Fruit fly (Drosophila melanogaster): ENCODE data around the gene CG32262.
A peak's percentile ranks its signal among the peaks of the same experiment; 100 is the strongest.

The CG32262 gene

dm6 chr3L:3809943-3810342 lies at the start of gene CG32262:
CG32262 (minus strand) TSS chr3L:3810196.
- TF ChIP-seq psq (optimal IDR thresholded peaks at IDR 0.05): no peak
- TF ChIP-seq pan (optimal IDR thresholded peaks at IDR 0.05): no peak
- TF ChIP-seq Dll (optimal IDR thresholded peaks at IDR 0.05): no peak
- no peak for TF ChIP-seq CG8478 (optimal IDR thresholded peaks at IDR 0.05)
- no peak for TF ChIP-seq EcR (GFP tag; optimal IDR thresholded peaks at IDR 0.05)
- no peak for TF ChIP-seq usp (GFP tag; optimal IDR thresholded peaks at IDR 0.05)

DNA sequence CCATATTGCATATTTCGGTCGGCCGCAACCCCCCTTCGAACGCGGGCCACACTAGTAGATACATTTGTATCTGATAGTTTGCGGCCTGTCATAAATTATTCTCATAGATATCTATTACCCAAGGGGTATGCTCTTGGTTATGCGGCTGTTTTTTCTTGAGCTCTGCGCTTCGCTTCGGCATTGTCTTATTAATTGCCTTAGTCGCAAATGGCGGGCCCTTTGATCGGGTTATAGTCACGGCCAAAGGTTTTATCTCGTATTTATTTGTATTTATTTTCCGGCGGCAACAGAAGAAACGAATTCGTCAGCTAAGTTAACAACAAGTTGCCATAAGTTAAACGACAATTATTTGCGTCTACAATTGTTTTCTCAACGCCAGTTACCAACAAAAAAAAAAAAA lies 46.0 kb upstream of the CG32262 start:
- TF ChIP-seq EcR (GFP tag; optimal IDR thresholded peaks at IDR 0.05) (no peak), Dll (optimal IDR thresholded peaks at IDR 0.05) (no peak), psq (optimal IDR thresholded peaks at IDR 0.05) (no peak), CG8478 (optimal IDR thresholded peaks at IDR 0.05) (no peak), pan (optimal IDR thresholded peaks at IDR 0.05) (no peak), usp (GFP tag; optimal IDR thresholded peaks at IDR 0.05) (no peak)

DNA sequence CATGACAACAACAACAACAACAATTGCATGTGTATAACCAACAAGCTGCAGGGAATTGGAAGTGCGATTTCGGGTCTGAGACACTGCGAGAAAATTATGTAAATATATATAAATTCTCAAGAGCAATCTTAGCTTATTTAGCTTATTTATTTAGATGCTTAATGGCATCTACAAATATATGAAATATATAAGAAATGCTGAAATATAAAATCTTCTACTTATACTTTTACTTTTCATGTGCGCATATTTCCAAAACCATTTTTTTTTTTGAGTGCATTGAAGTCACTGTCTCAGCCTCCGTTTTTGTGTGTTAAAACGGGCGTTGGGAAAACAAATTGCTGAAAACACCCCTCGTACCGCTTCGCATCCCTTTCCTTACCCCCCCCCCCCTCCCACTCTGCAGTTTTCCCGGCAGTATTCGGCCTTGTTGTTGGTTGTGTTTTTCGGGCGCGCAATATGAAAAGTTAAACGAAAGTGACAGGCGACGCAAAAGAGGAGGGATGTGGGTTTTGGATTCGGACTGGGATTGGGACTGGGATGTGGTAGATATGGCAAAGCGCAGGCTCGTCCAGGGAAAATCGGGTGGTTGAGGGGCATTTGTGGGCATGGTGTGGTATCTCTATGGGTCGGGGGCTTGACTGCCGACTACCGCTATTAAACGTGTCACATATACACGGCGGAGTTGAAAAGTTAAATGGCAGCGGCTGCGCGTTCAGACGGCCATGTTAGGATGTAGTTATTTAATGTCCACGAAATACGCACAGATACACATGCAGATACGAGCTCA lies 45.4 kb upstream of the CG32262 start:
- TF ChIP-seq psq (optimal IDR thresholded peaks at IDR 0.05): no peak
- TF ChIP-seq CG8478 (optimal IDR thresholded peaks at IDR 0.05): no peak
- no peak for TF ChIP-seq EcR (GFP tag; optimal IDR thresholded peaks at IDR 0.05)
- no peak for TF ChIP-seq pan (optimal IDR thresholded peaks at IDR 0.05)
- no peak for TF ChIP-seq usp (GFP tag; optimal IDR thresholded peaks at IDR 0.05)
- no peak for TF ChIP-seq Dll (optimal IDR thresholded peaks at IDR 0.05)

DNA sequence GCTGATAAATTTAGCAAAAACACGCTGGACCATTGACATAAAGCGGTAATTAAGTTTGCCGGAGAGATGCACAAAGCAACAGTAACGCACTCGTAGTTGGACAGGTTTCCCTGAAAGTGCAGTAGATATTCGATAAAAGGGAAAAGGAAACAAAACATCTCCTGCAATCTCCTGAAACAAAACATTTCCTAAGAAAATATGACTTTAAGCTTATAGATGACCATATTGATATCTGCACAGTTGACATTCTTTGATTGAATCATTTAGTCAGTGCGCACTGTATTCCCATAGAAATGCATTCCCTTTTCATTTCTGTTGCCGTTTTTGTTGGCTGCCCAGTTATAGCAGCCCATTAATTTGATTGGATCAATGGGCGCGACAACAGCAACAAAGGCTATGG lies 42.8 kb upstream of the CG32262 start:
- TF ChIP-seq Dll (optimal IDR thresholded peaks at IDR 0.05) (no peak), psq (optimal IDR thresholded peaks at IDR 0.05) (no peak), EcR (GFP tag; optimal IDR thresholded peaks at IDR 0.05) (no peak), usp (GFP tag; optimal IDR thresholded peaks at IDR 0.05) (no peak), CG8478 (optimal IDR thresholded peaks at IDR 0.05) (no peak), pan (optimal IDR thresholded peaks at IDR 0.05) (no peak)

DNA sequence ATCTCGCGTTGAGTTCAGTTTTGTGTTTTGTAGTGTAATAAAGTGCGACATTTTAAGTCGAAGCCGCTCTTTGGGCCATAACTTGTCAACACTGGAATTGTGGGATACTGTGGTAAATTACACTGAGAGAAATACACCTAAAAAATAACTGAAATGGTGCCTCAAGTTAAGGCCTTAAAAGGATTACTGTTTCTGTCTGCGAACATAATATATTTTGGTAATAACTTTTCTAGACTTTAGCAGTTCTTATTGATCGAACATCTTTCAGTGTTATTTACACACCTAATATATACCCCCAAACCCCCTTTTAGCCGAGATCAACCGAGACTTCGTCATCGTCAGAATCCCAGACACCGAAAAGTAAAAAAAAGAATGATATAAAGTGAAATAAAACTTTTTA lies 41.9 kb upstream of the CG32262 start:
- TF ChIP-seq CG8478 (optimal IDR thresholded peaks at IDR 0.05) (no peak), pan (optimal IDR thresholded peaks at IDR 0.05) (no peak), Dll (optimal IDR thresholded peaks at IDR 0.05) (no peak), psq (optimal IDR thresholded peaks at IDR 0.05) (no peak), usp (GFP tag; optimal IDR thresholded peaks at IDR 0.05) (no peak), EcR (GFP tag; optimal IDR thresholded peaks at IDR 0.05) (no peak)

DNA sequence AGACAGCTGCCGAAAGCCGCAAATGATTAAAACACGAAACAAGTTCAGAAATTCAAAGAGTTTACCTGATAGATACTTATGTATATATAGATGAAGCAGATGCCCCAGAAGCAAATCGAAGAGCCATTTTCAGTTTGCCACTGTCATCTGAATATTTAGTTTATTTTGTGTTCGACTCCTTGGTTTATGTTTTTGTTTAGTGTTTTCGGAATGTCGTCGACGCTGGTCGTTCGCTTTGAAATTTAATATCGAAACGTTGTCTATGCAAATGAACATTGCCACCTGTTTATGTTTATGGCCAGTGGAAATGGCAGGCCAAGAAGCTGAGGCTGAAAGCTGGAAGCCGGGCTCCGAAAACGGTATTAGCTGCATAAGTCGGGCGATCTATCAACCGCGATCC lies 41.1 kb upstream of the CG32262 start:
- TF ChIP-seq psq (optimal IDR thresholded peaks at IDR 0.05) (no peak), CG8478 (optimal IDR thresholded peaks at IDR 0.05) (no peak), Dll (optimal IDR thresholded peaks at IDR 0.05) (no peak), pan (optimal IDR thresholded peaks at IDR 0.05) (no peak), EcR (GFP tag; optimal IDR thresholded peaks at IDR 0.05) (no peak), usp (GFP tag; optimal IDR thresholded peaks at IDR 0.05) (no peak)

dm6 chr3L:3850477-3850876 lies 40.5 kb upstream of the CG32262 start:
- TF ChIP-seq Dll (optimal IDR thresholded peaks at IDR 0.05) (no peak), EcR (GFP tag; optimal IDR thresholded peaks at IDR 0.05) (no peak), psq (optimal IDR thresholded peaks at IDR 0.05) (no peak), usp (GFP tag; optimal IDR thresholded peaks at IDR 0.05) (no peak), pan (optimal IDR thresholded peaks at IDR 0.05) (no peak), CG8478 (optimal IDR thresholded peaks at IDR 0.05) (no peak)

dm6 chr3L:3849763-3850162 lies 39.8 kb upstream of the CG32262 start:
- no peak for TF ChIP-seq Dll (optimal IDR thresholded peaks at IDR 0.05)
- TF ChIP-seq pan (optimal IDR thresholded peaks at IDR 0.05): no peak
- no peak for TF ChIP-seq psq (optimal IDR thresholded peaks at IDR 0.05)
- no peak for TF ChIP-seq usp (GFP tag; optimal IDR thresholded peaks at IDR 0.05)
- TF ChIP-seq CG8478 (optimal IDR thresholded peaks at IDR 0.05): no peak
- TF ChIP-seq EcR (GFP tag; optimal IDR thresholded peaks at IDR 0.05): no peak

- TF ChIP-seq Dll (optimal IDR thresholded peaks at IDR 0.05) (no peak), pan (optimal IDR thresholded peaks at IDR 0.05) (no peak), CG8478 (optimal IDR thresholded peaks at IDR 0.05) (no peak), EcR (GFP tag; optimal IDR thresholded peaks at IDR 0.05) (no peak), psq (optimal IDR thresholded peaks at IDR 0.05) (no peak), usp (GFP tag; optimal IDR thresholded peaks at IDR 0.05) (no peak)
Observed at dm6 chr3L:3848687-3849270, 38.8 kb upstream of the CG32262 start.

DNA sequence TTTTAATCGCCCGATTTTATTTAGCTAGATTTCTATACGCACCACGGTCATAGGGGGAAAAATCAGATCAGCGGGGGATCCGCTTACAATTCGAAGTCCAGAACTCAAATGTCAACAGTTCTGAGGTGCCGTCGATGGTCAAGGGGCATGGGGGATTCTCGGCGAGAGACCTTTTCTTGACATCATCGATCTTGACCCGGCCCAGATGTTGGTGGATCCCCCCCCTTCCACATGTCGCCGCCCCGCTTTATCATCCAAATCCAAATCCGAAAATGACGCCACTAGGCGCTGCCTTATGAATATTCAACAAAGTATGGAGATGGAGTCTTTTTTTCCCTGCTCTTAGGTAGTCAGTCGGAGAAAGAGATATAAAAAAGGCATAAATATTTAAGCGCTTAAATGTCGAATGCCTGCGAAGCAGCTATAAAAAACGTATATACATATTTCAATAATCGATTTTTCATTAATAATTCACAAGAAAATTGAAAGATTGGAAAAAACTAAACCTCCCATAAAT lies 37.9 kb upstream of the CG32262 start:
- no peak for TF ChIP-seq EcR (GFP tag; optimal IDR thresholded peaks at IDR 0.05)
- TF ChIP-seq usp (GFP tag; optimal IDR thresholded peaks at IDR 0.05): no peak
- no peak for TF ChIP-seq pan (optimal IDR thresholded peaks at IDR 0.05)
- TF ChIP-seq psq (optimal IDR thresholded peaks at IDR 0.05): no peak
- TF ChIP-seq CG8478 (optimal IDR thresholded peaks at IDR 0.05): no peak
- no peak for TF ChIP-seq Dll (optimal IDR thresholded peaks at IDR 0.05)

DNA sequence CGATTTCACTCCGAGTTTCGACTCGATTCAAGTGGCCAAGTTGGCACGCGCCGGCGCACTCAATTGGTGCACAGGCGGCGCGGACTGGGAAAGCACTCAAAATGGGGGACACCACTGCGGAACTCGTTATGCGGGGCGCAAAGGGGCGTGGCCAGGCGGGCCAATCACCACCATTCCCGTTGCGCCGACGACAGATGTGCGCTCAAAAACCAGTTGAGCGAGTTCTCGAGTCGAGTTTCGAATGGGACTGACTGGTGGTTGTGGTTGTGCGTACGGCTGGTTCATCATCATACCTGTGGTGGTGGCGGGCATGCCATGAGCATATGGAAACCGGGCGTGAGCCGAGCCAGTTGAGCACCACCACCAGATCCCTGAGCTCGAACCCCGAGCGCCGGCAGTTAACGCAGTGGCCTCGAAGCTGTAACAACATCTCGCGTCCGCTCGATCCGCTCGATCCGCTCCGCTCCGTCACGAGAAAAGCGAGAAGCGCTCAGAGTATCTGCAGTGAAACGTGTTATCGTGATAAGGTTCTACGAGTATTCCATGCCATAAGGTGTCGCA lies 35.9 kb upstream of the CG32262 start, which contains the start of gene Awh:
Awh (plus strand) TSS at position 392 of the 561 bp plus-strand sequence.
- TF ChIP-seq pan (optimal IDR thresholded peaks at IDR 0.05): no peak
- TF ChIP-seq Dll (optimal IDR thresholded peaks at IDR 0.05): peak; percentile 89
